Worm (Caenorhabditis elegans) whole organism, L4 larva: ENCODE results near the gene B0524.5.

Experiments used
- F44E2.7 ChIP-seq: fragments of 200-800 bp; sonication (Bioruptor generic); IDR thresholded peaks from 2 replicates; pipeline ENCODE4 v2.1.2; 2022; ENCODE audit warnings: missing genetic modification characterization, missing compliant biosample characterization
- aha-1 ChIP-seq: fragments of 150-350 bp; peaks from one replicate; lab custom pipeline; 2014; ENCODE audit warnings: missing biosample characterization, missing genetic modification characterization
- ama-1 ChIP-seq: fragments of 150-350 bp; optimal IDR thresholded peaks from 2 replicates; lab custom pipeline; 2014; ENCODE audit warnings: inconsistent platforms, mixed read lengths
- ceh-82 ChIP-seq: sonication (generic microtip); optimal IDR thresholded peaks from 2 replicates; lab custom pipeline; 2017; ENCODE audit warnings: missing biosample characterization, missing genetic modification characterization
- egl-27 ChIP-seq: sonication (generic microtip); optimal IDR thresholded peaks from 3 replicates; lab custom pipeline; 2017; ENCODE audit warnings: missing biosample characterization, missing genetic modification reagents, missing genetic modification characterization
- fkh-10 ChIP-seq: fragments of 150-350 bp; optimal IDR thresholded peaks from 2 replicates; lab custom pipeline; 2014; ENCODE audit warnings: missing biosample characterization, missing genetic modification reagents, missing genetic modification characterization
- mdl-1 ChIP-seq, 2 experiments: fragments of 150-350 bp in 1 of 2; sonication (generic microtip) in 1 of 2; optimal IDR thresholded peaks; 2 replicates each; lab custom pipeline; 2014 to 2017; ENCODE audit warnings: missing biosample characterization in 2 of 2, missing genetic modification characterization in 2 of 2
- nhr-42 ChIP-seq: fragments of 200-800 bp; sonication (Bioruptor generic); IDR thresholded peaks from 2 replicates; pipeline ENCODE4 v1.3.6; 2022; ENCODE audit warnings: missing genetic modification characterization, missing compliant biosample characterization
- nhr-6 ChIP-seq: fragments of 150-350 bp; optimal IDR thresholded peaks from 2 replicates; lab custom pipeline; 2014; ENCODE audit warnings: missing biosample characterization, missing genetic modification characterization
- pqm-1 ChIP-seq: sonication (generic microtip); optimal IDR thresholded peaks from 2 replicates; lab custom pipeline; 2017; ENCODE audit warnings: missing biosample characterization, missing genetic modification characterization
- spr-1 ChIP-seq: sonication (generic microtip); optimal IDR thresholded peaks from 2 replicates; lab custom pipeline; 2016; ENCODE audit warnings: mild to moderate bottlenecking, missing genetic modification characterization, missing compliant biosample characterization
- vab-7 ChIP-seq: fragments of 200-800 bp; sonication (Bioruptor generic); IDR thresholded peaks from 2 replicates; pipeline ENCODE4 v1.3.6; 2022; ENCODE audit warnings: missing genetic modification reagents, missing genetic modification characterization, missing compliant biosample characterization

- TF ChIP-seq spr-1 (tag; lab: Kevin White, UChicago) = no peak
- no peak for TF ChIP-seq aha-1 (tag; lab: Kevin White, UChicago)
- no peak for TF ChIP-seq fkh-10
- no peak for TF ChIP-seq ceh-82
- no peak for TF ChIP-seq mdl-1 (tag; optimal IDR thresholded peaks at IDR 0.05; lab: Kevin White, UChicago)
- no peak for TF ChIP-seq nhr-42 (GFP tag; lab: Robert Waterston, UW)
- TF ChIP-seq ama-1 (lab: Kevin White, UChicago) = no peak
- no peak for TF ChIP-seq egl-27 (tag; lab: Kevin White, UChicago)
- no peak for TF ChIP-seq pqm-1 (tag; lab: Kevin White, UChicago)
- TF ChIP-seq F44E2.7 = no peak
- TF ChIP-seq nhr-6 (tag; lab: Kevin White, UChicago) = no peak
- no peak for TF ChIP-seq vab-7 (GFP tag; lab: Robert Waterston, UW)
Measured at ce11 chrIII:1856175-1856574, 37.5 kb downstream of the B0524.5 start.
